Fruit fly (Drosophila melanogaster) whole organism, embryonic: ENCODE measurements around the gene Syp.

Experiments
- Atf-2 ChIP-seq: fragments of 200-800 bp; sonication (Bioruptor generic); optimal IDR thresholded peaks from 2 replicates; lab custom pipeline; 2016; ENCODE audit warnings: missing biosample characterization, missing genetic modification characterization
- CG10979 ChIP-seq: fragments of 200-800 bp; sonication (Bioruptor generic); optimal IDR thresholded peaks from 2 replicates; lab custom pipeline; 2018; ENCODE audit warnings: missing biosample characterization, mild to moderate bottlenecking, missing genetic modification characterization, moderate library complexity
- CG11398 ChIP-seq: fragments of 200-800 bp; sonication (Bioruptor generic); optimal IDR thresholded peaks from 2 replicates; lab custom pipeline; 2016; ENCODE audit warnings: missing biosample characterization, missing genetic modification characterization
- CG11456 ChIP-seq: fragments of 200-800 bp; sonication (Bioruptor generic); IDR thresholded peaks from 3 replicates; pipeline ENCODE4 v1.3.6; 2022; ENCODE audit warnings: missing biosample characterization, missing genetic modification characterization
- CG11695 ChIP-seq: fragments of 200-800 bp; sonication (Bioruptor generic); IDR thresholded peaks from 3 replicates; pipeline ENCODE4 v1.3.6; 2022; ENCODE audit warnings: missing biosample characterization, missing genetic modification characterization
- CG12104 ChIP-seq: fragments of 200-800 bp; sonication (Bioruptor generic); optimal IDR thresholded peaks from 3 replicates; lab custom pipeline; 2016; ENCODE audit warnings: missing biosample characterization, missing genetic modification characterization
- CG12769 ChIP-seq: fragments of 200-800 bp; sonication (Bioruptor generic); optimal IDR thresholded peaks from 2 replicates; lab custom pipeline; 2019; ENCODE audit warnings: missing biosample characterization, mild to moderate bottlenecking, missing genetic modification characterization, moderate library complexity
- CG12942 ChIP-seq: fragments of 200-800 bp; sonication (Bioruptor generic); optimal IDR thresholded peaks from 3 replicates; lab custom pipeline; 2016; ENCODE audit warnings: missing biosample characterization, missing genetic modification characterization
- CG13296 ChIP-seq: fragments of 200-800 bp; sonication (Bioruptor generic); optimal IDR thresholded peaks from 3 replicates; lab custom pipeline; 2018; ENCODE audit warnings: missing biosample characterization, mild to moderate bottlenecking, missing genetic modification characterization
- CG15073 ChIP-seq: fragments of 200-800 bp; sonication (Bioruptor generic); optimal IDR thresholded peaks from 2 replicates; lab custom pipeline; 2016; ENCODE audit warnings: missing biosample characterization, missing genetic modification characterization
- CG15269 ChIP-seq: fragments of 200-800 bp; sonication (Bioruptor generic); optimal IDR thresholded peaks from 2 replicates; lab custom pipeline; 2018; ENCODE audit warnings: missing biosample characterization, mild to moderate bottlenecking, missing genetic modification characterization, moderate library complexity
- CG1602 ChIP-seq: fragments of 200-800 bp; sonication (Bioruptor generic); optimal IDR thresholded peaks from 3 replicates; lab custom pipeline; 2016; ENCODE audit warnings: missing biosample characterization, missing genetic modification characterization
- CG16779 ChIP-seq: fragments of 200-800 bp; sonication (Bioruptor generic); IDR thresholded peaks from 2 replicates; pipeline ENCODE4 v1.3.6; 2022; ENCODE audit warnings: missing biosample characterization, missing genetic modification characterization
- CG17612 ChIP-seq: fragments of 200-800 bp; sonication (Bioruptor generic); IDR thresholded peaks from 2 replicates; pipeline ENCODE4 v1.3.6; 2022; ENCODE audit warnings: missing biosample characterization, missing genetic modification characterization
- CG18262 ChIP-seq: fragments of 200-800 bp; optimal IDR thresholded peaks from 3 replicates; lab custom pipeline; 2019; ENCODE audit warnings: missing biosample characterization, mild to moderate bottlenecking, missing genetic modification characterization, moderate library complexity
- CG18619 ChIP-seq: fragments of 200-800 bp; sonication (Bioruptor generic); optimal IDR thresholded peaks from 3 replicates; lab custom pipeline; 2017; ENCODE audit warnings: missing biosample characterization, mild to moderate bottlenecking, missing genetic modification characterization
- CG18764 ChIP-seq: fragments of 200-800 bp; sonication (Bioruptor generic); optimal IDR thresholded peaks from 3 replicates; lab custom pipeline; 2016; ENCODE audit warnings: missing biosample characterization, missing genetic modification characterization
- CG30431 ChIP-seq: fragments of 200-800 bp; sonication (Bioruptor generic); optimal IDR thresholded peaks from 2 replicates; lab custom pipeline; 2017; ENCODE audit warnings: missing biosample characterization, missing genetic modification characterization
- CG32767 ChIP-seq: fragments of 200-800 bp; sonication (Bioruptor generic); IDR thresholded peaks from 2 replicates; pipeline ENCODE4 v1.3.6; 2022; ENCODE audit warnings: missing biosample characterization, missing genetic modification characterization
- CG33557 ChIP-seq: fragments of 200-800 bp; sonication (Bioruptor generic); optimal IDR thresholded peaks from 2 replicates; lab custom pipeline; 2019; ENCODE audit warnings: missing biosample characterization, mild to moderate bottlenecking, missing genetic modification characterization, moderate library complexity
- CG4707 ChIP-seq: fragments of 200-800 bp; sonication (Bioruptor generic); optimal IDR thresholded peaks from 2 replicates; lab custom pipeline; 2018; ENCODE audit warnings: missing biosample characterization, mild to moderate bottlenecking, missing genetic modification characterization, moderate library complexity
- CG6175 ChIP-seq: fragments of 200-800 bp; sonication (Bioruptor generic); IDR thresholded peaks from 3 replicates; pipeline ENCODE4 v1.3.6; 2022; ENCODE audit warnings: missing biosample characterization, missing genetic modification characterization
- CG7928 ChIP-seq: fragments of 200-800 bp; sonication (Bioruptor generic); optimal IDR thresholded peaks from 2 replicates; lab custom pipeline; 2017; ENCODE audit warnings: missing biosample characterization, mild to moderate bottlenecking, missing genetic modification characterization
- CG9727 ChIP-seq: fragments of 200-800 bp; sonication (Bioruptor generic); optimal IDR thresholded peaks from 3 replicates; lab custom pipeline; 2017; ENCODE audit warnings: missing biosample characterization, mild to moderate bottlenecking, missing genetic modification characterization
- HLH3B ChIP-seq: fragments of 200-800 bp; sonication (Bioruptor generic); IDR thresholded peaks from 2 replicates; pipeline ENCODE4 v1.3.6; 2022; ENCODE audit warnings: missing biosample characterization, missing genetic modification characterization
- Hmr ChIP-seq: fragments of 200-800 bp; sonication (Bioruptor generic); optimal IDR thresholded peaks from 3 replicates; lab custom pipeline; 2017; ENCODE audit warnings: mild to moderate bottlenecking, missing biosample characterization, missing genetic modification reagents, missing genetic modification characterization
- Hr39 ChIP-seq: fragments of >200 bp; optimal IDR thresholded peaks from 2 replicates; lab custom pipeline; 2017
- Lhr ChIP-seq: fragments of 200-800 bp; sonication (Bioruptor generic); optimal IDR thresholded peaks from 3 replicates; lab custom pipeline; 2017; ENCODE audit warnings: mild to moderate bottlenecking, missing biosample characterization, missing genetic modification reagents, missing genetic modification characterization
- Oaz ChIP-seq: fragments of 200-800 bp; sonication (Bioruptor generic); IDR thresholded peaks from 2 replicates; pipeline ENCODE4 v1.3.6; 2022; ENCODE audit warnings: missing biosample characterization, missing genetic modification characterization
- Pdp1 ChIP-seq, 2 experiments: fragments of 200-800 bp; sonication (Bioruptor generic); optimal IDR thresholded peaks; 3 replicates each; lab custom pipeline; 2016; ENCODE audit warnings: missing biosample characterization in 2 of 2, missing genetic modification characterization in 2 of 2, mild to moderate bottlenecking in 1 of 2, moderate library complexity in 1 of 2
- Ravus ChIP-seq: fragments of 200-800 bp; sonication (Bioruptor generic); IDR thresholded peaks from 2 replicates; pipeline ENCODE4 v1.3.6; 2022; ENCODE audit warnings: missing biosample characterization, missing genetic modification characterization
- Rfx ChIP-seq: fragments of 200-800 bp; sonication (Bioruptor generic); IDR thresholded peaks from 2 replicates; pipeline ENCODE4 v1.3.6; 2022; ENCODE audit warnings: missing biosample characterization, missing genetic modification characterization
- Rx ChIP-seq: fragments of 200-800 bp; sonication (Bioruptor generic); IDR thresholded peaks from 2 replicates; pipeline ENCODE4 v1.3.6; 2022; ENCODE audit warnings: missing biosample characterization, missing genetic modification characterization
- Sin3A ChIP-seq: fragments of >200 bp; optimal IDR thresholded peaks from 2 replicates; lab custom pipeline; 2018
- Stat92E ChIP-seq, 3 experiments: fragments of >200 bp in 2 of 3; fragments of 200-800 bp in 1 of 3; sonication (Bioruptor generic) in 1 of 3; optimal IDR thresholded peaks; 2 replicates each; lab custom pipeline; 2017 to 2019; ENCODE audit warnings: missing biosample characterization in 3 of 3, missing genetic modification characterization in 3 of 3, mild to moderate bottlenecking in 1 of 3, moderate library complexity in 1 of 3
- TFAM ChIP-seq: fragments of 200-800 bp; sonication (Bioruptor generic); optimal IDR thresholded peaks from 2 replicates; lab custom pipeline; 2017; ENCODE audit warnings: missing biosample characterization, missing genetic modification characterization, inconsistent platforms
- bbx ChIP-seq: fragments of 200-800 bp; sonication (Bioruptor generic); IDR thresholded peaks from 2 replicates; pipeline ENCODE4 v1.3.6; 2022; ENCODE audit warnings: missing biosample characterization, missing genetic modification characterization; ENCODE audit not compliant: partially characterized antibody
- bowl ChIP-seq: fragments of 200-800 bp; sonication (Bioruptor generic); IDR thresholded peaks from 2 replicates; pipeline ENCODE4 v1.3.6; 2022; ENCODE audit warnings: missing biosample characterization, missing genetic modification characterization
- exex ChIP-seq: fragments of 200-800 bp; sonication (Bioruptor generic); optimal IDR thresholded peaks from 4 replicates; lab custom pipeline; 2018; ENCODE audit warnings: missing biosample characterization, mild to moderate bottlenecking, missing genetic modification characterization, moderate library complexity
- fd96Cb ChIP-seq: fragments of 200-800 bp; sonication (Bioruptor generic); optimal IDR thresholded peaks from 2 replicates; lab custom pipeline; 2018; ENCODE audit warnings: missing biosample characterization, mild to moderate bottlenecking, missing genetic modification characterization, moderate library complexity
- gt ChIP-seq: fragments of 200-800 bp; sonication (Bioruptor generic); IDR thresholded peaks from 2 replicates; pipeline ENCODE4 v1.3.6; 2022; ENCODE audit warnings: missing biosample characterization, missing genetic modification characterization
- kni ChIP-seq: fragments of 200-800 bp; sonication (Bioruptor generic); optimal IDR thresholded peaks from 3 replicates; lab custom pipeline; 2017; ENCODE audit warnings: mild to moderate bottlenecking, missing biosample characterization, missing genetic modification reagents, missing genetic modification characterization
- lab ChIP-seq: fragments of 200-800 bp; sonication (Bioruptor generic); optimal IDR thresholded peaks from 3 replicates; lab custom pipeline; 2017; ENCODE audit warnings: missing biosample characterization, missing genetic modification characterization, mild to moderate bottlenecking, moderate library complexity, missing genetic modification reagents
- otp ChIP-seq: fragments of 200-800 bp; sonication (Bioruptor generic); IDR thresholded peaks from 3 replicates; pipeline ENCODE4, ENCODE4 v1.3.6; 2022; ENCODE audit warnings: missing biosample characterization, missing genetic modification characterization
- pros ChIP-seq: fragments of 200-800 bp; sonication (Bioruptor generic); optimal IDR thresholded peaks from 3 replicates; lab custom pipeline; 2019; ENCODE audit warnings: missing biosample characterization, mild to moderate bottlenecking, missing genetic modification characterization, moderate library complexity
- run ChIP-seq: fragments of 200-800 bp; sonication (Bioruptor generic); optimal IDR thresholded peaks from 3 replicates; lab custom pipeline; 2018; ENCODE audit warnings: missing biosample characterization, mild to moderate bottlenecking, missing genetic modification characterization
- sr ChIP-seq: fragments of 200-800 bp; sonication (Bioruptor generic); IDR thresholded peaks from 3 replicates; pipeline ENCODE4 v1.3.6; 2022; ENCODE audit warnings: missing biosample characterization, missing genetic modification characterization
- vnd ChIP-seq: fragments of 200-800 bp; sonication (Bioruptor generic); IDR thresholded peaks from 3 replicates; pipeline ENCODE4 v1.3.6; 2022; ENCODE audit warnings: missing biosample characterization, missing genetic modification characterization; ENCODE audit not compliant: partially characterized antibody
- wek ChIP-seq: fragments of 200-800 bp; sonication (Bioruptor generic); optimal IDR thresholded peaks from 3 replicates; lab custom pipeline; 2018; ENCODE audit warnings: missing biosample characterization, mild to moderate bottlenecking, missing genetic modification characterization, moderate library complexity
- zen2 ChIP-seq: fragments of 200-800 bp; sonication (Bioruptor generic); IDR thresholded peaks from 3 replicates; pipeline ENCODE4 v1.3.6; 2022; ENCODE audit warnings: missing biosample characterization, missing genetic modification characterization; ENCODE audit not compliant: partially characterized antibody

Syp gene

dm6 chr3R:20850395-20851039, 94.0 kb downstream of the Syp start, which contains the start of gene RpS30 (continued):
- TF ChIP-seq CG16779 (0 out of 2 replicates have a peak, but pooled peaks have one; percentile 10), Rx (GFP tag; lab: Robert Waterston, UW) (no peak), Rfx (GFP tag; lab: Robert Waterston, UW) (peak; percentile 71), CG33557 (GFP tag; lab: Kevin White, UChicago) (peak; percentile 21), CG4707 (GFP tag; lab: Kevin White, UChicago) (no peak), otp (GFP tag; lab: Robert Waterston, UW) (no peak), CG15073 (GFP tag; lab: Kevin White, UChicago) (no peak), sr (GFP tag; lab: Robert Waterston, UW) (no peak), Hr39 (lab: Kevin White, UChicago) (no peak), CG6175 (GFP tag; lab: Robert Waterston, UW) (no peak), exex (tag; lab: Kevin White, UChicago) (peak; percentile 1), vnd (GFP tag; lab: Robert Waterston, UW) (peak; percentile 94), HLH3B (GFP tag; lab: Robert Waterston, UW) (no peak), bowl (GFP tag; lab: Robert Waterston, UW) (no peak), bbx (peak; percentile 98), CG18619 (GFP tag; lab: Kevin White, UChicago) (peak; percentile 5), run (no peak), CG12104 (GFP tag; lab: Kevin White, UChicago) (peak; percentile 15), Oaz (GFP tag; lab: Robert Waterston, UW) (no peak), CG11456 (no peak; the same call in 2 of the 3 replicates), CG32767 (GFP tag; lab: Robert Waterston, UW) (0 out of 2 replicates have a peak, but pooled peaks have one; percentile 11), Hmr (peak; percentile 78), wek (GFP tag; lab: Kevin White, UChicago) (no peak), CG7928 (peak; percentile 84), CG11695 (GFP tag; lab: Robert Waterston, UW) (no peak), CG12769 (tag; lab: Kevin White, UChicago) (peak; percentile 69), gt (no peak), CG17612 (GFP tag; lab: Robert Waterston, UW) (no peak), CG30431 (GFP tag; lab: Kevin White, UChicago) (no peak), CG18764 (no peak), Stat92E (GFP tag; optimal IDR thresholded peaks at IDR 0.05; lab: Kevin White, UChicago) (no peak), TFAM (GFP tag; lab: Kevin White, UChicago) (no peak), Lhr (GFP tag; lab: Kevin White, UChicago) (peak; percentile 66), CG11398 (peak; percentile 15), lab (peak; percentile 58), CG12942 (GFP tag; lab: Kevin White, UChicago) (no peak), CG13296 (GFP tag; lab: Kevin White, UChicago) (peak; percentile 11), Sin3A (lab: Kevin White, UChicago) (peak; percentile 75), CG1602 (GFP tag; lab: Kevin White, UChicago) (no peak), CG18262 (tag; lab: Kevin White, UChicago) (peak; percentile 40), pros (GFP tag; lab: Kevin White, UChicago) (no peak), CG15269 (tag; lab: Kevin White, UChicago) (peak; percentile 24), CG10979 (tag; lab: Kevin White, UChicago) (peak; percentile 11), Atf-2 (no peak), zen2 (GFP tag; lab: Robert Waterston, UW) (peak; percentile 87), fd96Cb (tag; lab: Kevin White, UChicago) (no peak), Ravus (GFP tag; lab: Robert Waterston, UW) (no peak), kni (GFP tag; lab: Kevin White, UChicago) (no peak), Pdp1 (GFP tag; optimal IDR thresholded peaks at IDR 0.05; lab: Kevin White, UChicago) (peak in 1 of 2 experiments; percentile 92), CG9727 (GFP tag; lab: Kevin White, UChicago) (peak; percentile 51)
